Fruit fly (Drosophila melanogaster) whole organism, prepupa: Measurements from ENCODE around the gene Spn.
A peak's percentile ranks its signal among the peaks of the same experiment; 100 is the strongest.

Source experiments
- Blimp-1 ChIP-seq: fragments of 200-800 bp; sonication (Bioruptor generic); optimal IDR thresholded peaks from 3 replicates; lab custom pipeline; 2017; ENCODE audit warnings: missing biosample characterization, missing genetic modification characterization, mild to moderate bottlenecking, moderate library complexity, missing genetic modification reagents
- CG10631 ChIP-seq: fragments of 200-800 bp; sonication (Bioruptor generic); optimal IDR thresholded peaks from 2 replicates; lab custom pipeline; 2016; ENCODE audit warnings: missing biosample characterization, missing genetic modification characterization
- CG11294 ChIP-seq: fragments of 200-800 bp; sonication (Bioruptor generic); IDR thresholded peaks from 2 replicates; pipeline ENCODE4 v1.3.6; 2022; ENCODE audit warnings: missing biosample characterization, missing genetic modification characterization
- CG11762 ChIP-seq: fragments of 200-800 bp; sonication (Bioruptor generic); optimal IDR thresholded peaks from 3 replicates; lab custom pipeline; 2016; ENCODE audit warnings: missing biosample characterization, missing genetic modification characterization; ENCODE audit not compliant: insufficient read depth
- CG11902 ChIP-seq: fragments of 200-800 bp; sonication (Bioruptor generic); optimal IDR thresholded peaks from 3 replicates; lab custom pipeline; 2016; ENCODE audit warnings: missing biosample characterization, missing genetic modification characterization
- CG15336 ChIP-seq: fragments of 200-800 bp; sonication (Bioruptor generic); IDR thresholded peaks from 2 replicates; pipeline ENCODE4 v1.3.6; 2022; ENCODE audit warnings: missing biosample characterization, missing genetic modification characterization
- CG1621 ChIP-seq: fragments of 200-800 bp; sonication (Bioruptor generic); optimal IDR thresholded peaks from 3 replicates; lab custom pipeline; 2018; ENCODE audit warnings: missing biosample characterization, mild to moderate bottlenecking, missing genetic modification characterization
- CG3032 ChIP-seq: fragments of 200-800 bp; optimal IDR thresholded peaks from 2 replicates; lab custom pipeline; 2019; ENCODE audit warnings: missing biosample characterization, mild to moderate bottlenecking, missing genetic modification characterization, moderate library complexity
- CG31627 ChIP-seq: fragments of 200-800 bp; sonication (Bioruptor generic); optimal IDR thresholded peaks from 3 replicates; lab custom pipeline; 2016; ENCODE audit warnings: missing biosample characterization, missing genetic modification characterization
- CG34406 ChIP-seq: fragments of 200-800 bp; sonication (Bioruptor generic); optimal IDR thresholded peaks from 3 replicates; lab custom pipeline; 2016; ENCODE audit warnings: missing biosample characterization, missing genetic modification characterization
- CG3919 ChIP-seq: fragments of 200-800 bp; sonication (Bioruptor generic); optimal IDR thresholded peaks from 3 replicates; lab custom pipeline; 2016; ENCODE audit warnings: missing biosample characterization, missing genetic modification characterization
- CG4318 ChIP-seq: fragments of 200-800 bp; sonication (Bioruptor generic); optimal IDR thresholded peaks from 3 replicates; lab custom pipeline; 2017; ENCODE audit warnings: missing biosample characterization, mild to moderate bottlenecking, missing genetic modification characterization
- CG6163 ChIP-seq: fragments of 200-800 bp; sonication (Bioruptor generic); IDR thresholded peaks from 3 replicates; pipeline ENCODE4 v1.3.6; 2022; ENCODE audit warnings: missing biosample characterization, missing genetic modification characterization
- CG6276 ChIP-seq: fragments of 200-800 bp; sonication (Bioruptor generic); optimal IDR thresholded peaks from 2 replicates; lab custom pipeline; 2017; ENCODE audit warnings: missing biosample characterization, mild to moderate bottlenecking, missing genetic modification characterization
- CG6792 ChIP-seq: fragments of 200-800 bp; sonication (Bioruptor generic); optimal IDR thresholded peaks from 3 replicates; lab custom pipeline; 2016; ENCODE audit warnings: missing biosample characterization, missing genetic modification characterization
- CG6854 ChIP-seq: fragments of 200-800 bp; sonication (Bioruptor generic); optimal IDR thresholded peaks from 2 replicates; lab custom pipeline; 2017; ENCODE audit warnings: missing biosample characterization, mild to moderate bottlenecking, missing genetic modification characterization
- CG7368 ChIP-seq: fragments of 200-800 bp; sonication (Bioruptor generic); optimal IDR thresholded peaks from 3 replicates; lab custom pipeline; 2016; ENCODE audit warnings: missing biosample characterization, missing genetic modification characterization
- CG8319 ChIP-seq: fragments of 200-800 bp; sonication (Bioruptor generic); optimal IDR thresholded peaks from 3 replicates; lab custom pipeline; 2016; ENCODE audit warnings: missing biosample characterization, missing genetic modification characterization
- CG8632 ChIP-seq: fragments of 200-800 bp; sonication (Bioruptor generic); optimal IDR thresholded peaks from 3 replicates; lab custom pipeline; 2016; ENCODE audit warnings: missing biosample characterization, missing genetic modification characterization
- Eip75B ChIP-seq: fragments of 200-800 bp; sonication (Bioruptor generic); optimal IDR thresholded peaks from 3 replicates; lab custom pipeline; 2016; ENCODE audit warnings: missing biosample characterization, missing genetic modification characterization
- Eip78C ChIP-seq: fragments of 200-800 bp; sonication (Bioruptor generic); peaks from one replicate; lab custom pipeline; 2016; ENCODE audit warnings: missing biosample characterization, missing genetic modification characterization
- Eip93F ChIP-seq: fragments of 200-800 bp; sonication (Bioruptor generic); optimal IDR thresholded peaks from 2 replicates; lab custom pipeline; 2016; ENCODE audit warnings: missing biosample characterization, mild to moderate bottlenecking, missing genetic modification characterization
- Ets21C ChIP-seq: fragments of 200-800 bp; sonication (Bioruptor generic); optimal IDR thresholded peaks from 3 replicates; lab custom pipeline; 2016; ENCODE audit warnings: missing biosample characterization, missing genetic modification characterization
- Ets96B ChIP-seq: fragments of 200-800 bp; optimal IDR thresholded peaks from 2 replicates; lab custom pipeline; 2019; ENCODE audit warnings: missing biosample characterization, mild to moderate bottlenecking, missing genetic modification characterization, moderate library complexity
- Hr39 ChIP-seq: fragments of 200-800 bp; sonication (Bioruptor generic); optimal IDR thresholded peaks from 2 replicates; lab custom pipeline; 2016; ENCODE audit warnings: missing biosample characterization, missing genetic modification characterization
- Hr4 ChIP-seq: fragments of 200-800 bp; sonication (Bioruptor generic); optimal IDR thresholded peaks from 3 replicates; lab custom pipeline; 2016; ENCODE audit warnings: missing biosample characterization, missing genetic modification characterization
- Lpt ChIP-seq: fragments of 200-800 bp; sonication (Bioruptor generic); optimal IDR thresholded peaks from 3 replicates; lab custom pipeline; 2016; ENCODE audit warnings: missing biosample characterization, missing genetic modification characterization
- OdsH ChIP-seq: fragments of 200-800 bp; sonication (Bioruptor generic); optimal IDR thresholded peaks from 3 replicates; lab custom pipeline; 2016; ENCODE audit warnings: missing biosample characterization, missing genetic modification characterization
- Smox ChIP-seq: fragments of 200-800 bp; sonication (Bioruptor generic); optimal IDR thresholded peaks from 3 replicates; lab custom pipeline; 2016; ENCODE audit warnings: missing biosample characterization, missing genetic modification characterization
- Sox102F ChIP-seq: fragments of 200-800 bp; sonication (Bioruptor generic); optimal IDR thresholded peaks from 2 replicates; lab custom pipeline; 2016; ENCODE audit warnings: missing biosample characterization, mild to moderate bottlenecking, missing genetic modification characterization
- Sox15 ChIP-seq: fragments of 200-800 bp; sonication (Bioruptor generic); optimal IDR thresholded peaks from 3 replicates; lab custom pipeline; 2016; ENCODE audit warnings: missing biosample characterization, missing genetic modification characterization
- acj6 ChIP-seq: fragments of 200-800 bp; sonication (Bioruptor generic); optimal IDR thresholded peaks from 3 replicates; lab custom pipeline; 2016; ENCODE audit warnings: missing biosample characterization, missing genetic modification characterization
- dac ChIP-seq: fragments of 200-800 bp; sonication (Bioruptor generic); optimal IDR thresholded peaks from 2 replicates; lab custom pipeline; 2017; ENCODE audit warnings: missing biosample characterization, mild to moderate bottlenecking, missing genetic modification characterization
- esn ChIP-seq: fragments of 200-800 bp; sonication (Bioruptor generic); optimal IDR thresholded peaks from 2 replicates; lab custom pipeline; 2016; ENCODE audit warnings: missing biosample characterization, mild to moderate bottlenecking, missing genetic modification characterization, moderate library complexity
- fkh ChIP-seq: fragments of 200-800 bp; sonication (Bioruptor generic); optimal IDR thresholded peaks from 3 replicates; lab custom pipeline; 2017; ENCODE audit warnings: missing biosample characterization, mild to moderate bottlenecking, missing genetic modification characterization, moderate library complexity
- net ChIP-seq: fragments of 200-800 bp; sonication (Bioruptor generic); optimal IDR thresholded peaks from 3 replicates; lab custom pipeline; 2016; ENCODE audit warnings: missing biosample characterization, missing genetic modification characterization
- salr ChIP-seq, 2 experiments: fragments of 200-800 bp; sonication (Bioruptor generic); optimal IDR thresholded peaks; 3 replicates each; lab custom pipeline; 2016 to 2018; ENCODE audit warnings: missing biosample characterization in 2 of 2, missing genetic modification characterization in 2 of 2, mild to moderate bottlenecking in 1 of 2
- spab ChIP-seq: fragments of 200-800 bp; sonication (Bioruptor generic); optimal IDR thresholded peaks from 2 replicates; lab custom pipeline; 2017; ENCODE audit warnings: missing biosample characterization, mild to moderate bottlenecking, missing genetic modification characterization, missing genetic modification reagents
- ss ChIP-seq, 2 experiments: fragments of 200-800 bp; sonication (Bioruptor generic); optimal IDR thresholded peaks; 2 replicates in 1 of 2; 3 replicates in 1 of 2; lab custom pipeline; 2017 to 2018; ENCODE audit warnings: mild to moderate bottlenecking in 2 of 2, missing biosample characterization in 2 of 2, missing genetic modification characterization in 2 of 2, moderate library complexity in 1 of 2
- svp ChIP-seq: fragments of 200-800 bp; sonication (Bioruptor generic); peaks from one replicate; lab custom pipeline; 2016; ENCODE audit warnings: missing biosample characterization, missing genetic modification characterization
- topi ChIP-seq: fragments of 200-800 bp; sonication (Bioruptor generic); optimal IDR thresholded peaks from 3 replicates; lab custom pipeline; 2016; ENCODE audit warnings: missing biosample characterization, missing genetic modification characterization
- vri ChIP-seq: fragments of 200-800 bp; sonication (Bioruptor generic); optimal IDR thresholded peaks from 3 replicates; lab custom pipeline; 2016; ENCODE audit warnings: missing biosample characterization, mild to moderate bottlenecking, missing genetic modification characterization

The Spn gene

dm6 chr3L:2486493-2486892 is 67.6 kb downstream of the Spn start (continued):
- TF ChIP-seq CG11294 (GFP tag; lab: Robert Waterston, UW) (no peak), spab (GFP tag; lab: Kevin White, UChicago) (peak; percentile 27), OdsH (GFP tag; lab: Kevin White, UChicago) (peak; percentile 46), CG15336 (GFP tag; lab: Robert Waterston, UW) (peak; percentile 48; the same call in 1 of the 2 replicates), dac (peak; percentile 17), Sox102F (no peak), CG8632 (GFP tag; lab: Kevin White, UChicago) (no peak), CG11902 (peak; percentile 14), ss (GFP tag; optimal IDR thresholded peaks at IDR 0.05; lab: Kevin White, UChicago) (no peak), Eip75B (GFP tag; lab: Kevin White, UChicago) (peak; percentile 11), CG4318 (GFP tag; lab: Kevin White, UChicago) (peak; percentile 26), topi (GFP tag; lab: Kevin White, UChicago) (peak; percentile 26), Eip78C (GFP tag; lab: Kevin White, UChicago) (peak; percentile 90), Hr4 (peak; percentile 60)

DNA sequence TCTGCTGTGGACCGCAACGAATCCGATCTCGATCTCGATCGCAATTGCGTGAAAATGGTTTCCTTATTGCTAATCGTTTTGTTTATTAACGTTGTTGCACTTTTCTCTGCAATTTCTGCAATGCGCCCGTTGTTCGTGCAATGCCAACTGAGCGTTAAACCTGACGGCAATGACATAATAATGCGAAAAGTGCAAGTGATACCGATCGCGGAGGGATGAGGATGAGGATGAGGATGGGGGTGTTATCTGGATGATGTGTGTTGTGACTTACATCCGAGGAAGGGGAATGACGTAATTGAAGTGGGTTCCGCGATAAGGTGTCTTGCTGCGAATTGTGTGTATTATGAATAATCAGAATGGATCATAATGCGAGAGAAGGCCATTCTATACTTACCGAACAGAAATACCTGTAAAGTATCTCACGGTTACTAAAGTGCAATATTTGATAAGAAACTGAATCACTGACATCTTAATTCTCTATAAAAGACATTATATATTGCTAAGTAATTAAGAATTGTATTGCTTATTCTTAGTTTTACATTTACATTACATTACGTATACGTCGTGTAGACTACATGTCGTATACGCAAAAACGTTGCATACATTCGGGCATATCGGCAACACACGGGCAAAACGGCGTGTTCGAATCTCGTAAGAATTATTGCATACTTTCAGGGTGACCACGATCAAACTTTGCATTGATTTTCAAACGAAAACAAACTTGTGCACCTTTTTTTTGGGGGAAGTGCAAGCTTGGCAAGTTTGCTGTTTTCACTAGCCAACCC is 68.6 kb downstream of the Spn start:
- TF ChIP-seq Ets96B (tag; lab: Kevin White, UChicago): no peak
- TF ChIP-seq svp (GFP tag; lab: Kevin White, UChicago): peak; percentile 65
- no peak for TF ChIP-seq CG34406
- TF ChIP-seq Blimp-1: peak; percentile 38
- no peak for TF ChIP-seq CG6792
- TF ChIP-seq CG31627 (GFP tag; lab: Kevin White, UChicago): no peak
- TF ChIP-seq Sox15: no peak
- no peak for TF ChIP-seq acj6 (GFP tag; lab: Kevin White, UChicago)
- TF ChIP-seq Hr39 (GFP tag; lab: Kevin White, UChicago): no peak
- no peak for TF ChIP-seq CG6854 (GFP tag; lab: Kevin White, UChicago)
- TF ChIP-seq OdsH (GFP tag; lab: Kevin White, UChicago): no peak
- no peak for TF ChIP-seq CG11902
- TF ChIP-seq CG4318 (GFP tag; lab: Kevin White, UChicago): no peak
- no peak for TF ChIP-seq CG1621 (tag; lab: Kevin White, UChicago)
- TF ChIP-seq CG10631 (GFP tag; lab: Kevin White, UChicago): no peak
- no peak for TF ChIP-seq net (GFP tag; lab: Kevin White, UChicago)
- no peak for TF ChIP-seq CG6276 (GFP tag; lab: Kevin White, UChicago)
- no peak for TF ChIP-seq topi (GFP tag; lab: Kevin White, UChicago)
- no peak for TF ChIP-seq Lpt (GFP tag; lab: Kevin White, UChicago)
- TF ChIP-seq CG3032 (tag; lab: Kevin White, UChicago): no peak
- no peak for TF ChIP-seq spab (GFP tag; lab: Kevin White, UChicago)
- no peak for TF ChIP-seq Smox (GFP tag; lab: Kevin White, UChicago)
- 0 out of 3 replicates have a peak, but pooled peaks have one; percentile 41 for TF ChIP-seq CG6163 (GFP tag; lab: Robert Waterston, UW)
- TF ChIP-seq Eip78C (GFP tag; lab: Kevin White, UChicago): peak; percentile 62
- TF ChIP-seq, all 60 proteins: peak for 4

- TF ChIP-seq Lpt (GFP tag; lab: Kevin White, UChicago) (no peak), Eip93F (GFP tag; lab: Kevin White, UChicago) (no peak), Sox102F (no peak), Ets21C (GFP tag; lab: Kevin White, UChicago) (no peak), CG11762 (GFP tag; lab: Kevin White, UChicago) (no peak), esn (GFP tag; lab: Kevin White, UChicago) (no peak), CG8632 (GFP tag; lab: Kevin White, UChicago) (no peak), CG7368 (GFP tag; lab: Kevin White, UChicago) (no peak), CG6163 (GFP tag; lab: Robert Waterston, UW) (no peak), CG3919 (GFP tag; lab: Kevin White, UChicago) (no peak), Blimp-1 (no peak), CG8319 (no peak), fkh (no peak), CG31627 (GFP tag; lab: Kevin White, UChicago) (no peak), salr (GFP tag; optimal IDR thresholded peaks at IDR 0.05; lab: Kevin White, UChicago) (no peak), dac (no peak), vri (GFP tag; lab: Kevin White, UChicago) (no peak), ss (GFP tag; optimal IDR thresholded peaks at IDR 0.05; lab: Kevin White, UChicago) (no peak), CG6276 (GFP tag; lab: Kevin White, UChicago) (no peak), CG15336 (GFP tag; lab: Robert Waterston, UW) (no peak)
- TF ChIP-seq, all 60 proteins: peak for 0
These were observed 71.1 kb downstream of the Spn start for dm6 chr3L:2482941-2483541.
